Fruit fly (Drosophila melanogaster): ENCODE measurements around the gene CG32603.

CG32603 gene

dm6 chrX:14211250-14211944, 27.0 kb downstream of the CG32603 start (continued):
- TF ChIP-seq CG7372 (GFP tag; IDR thresholded peaks at IDR 0.05) (no peak), CG18262 (tag; optimal IDR thresholded peaks at IDR 0.05) (peak; percentile 44), HLH3B (GFP tag; IDR thresholded peaks at IDR 0.05) (no peak), Oli (tag; optimal IDR thresholded peaks at IDR 0.05) (peak; percentile 25), cato (GFP tag; optimal IDR thresholded peaks at IDR 0.05; ENCODE audit: borderline replicate concordance) (no peak), fd3F (GFP tag; optimal IDR thresholded peaks at IDR 0.05) (no peak), sd (tag; optimal IDR thresholded peaks at IDR 0.05) (peak; percentile 2), Camta (GFP tag; optimal IDR thresholded peaks at IDR 0.05) (no peak), CHES-1-like (GFP tag; optimal IDR thresholded peaks at IDR 0.05) (no peak), CG11560 (tag; IDR thresholded peaks at IDR 0.05) (no peak), CG9932 (GFP tag; IDR thresholded peaks at IDR 0.05) (no peak), Spps (tag; optimal IDR thresholded peaks at IDR 0.05) (no peak), CrebB (tag; optimal IDR thresholded peaks at IDR 0.05) (no peak), NC2β (GFP tag; optimal IDR thresholded peaks at IDR 0.05) (peak; percentile 15), Adf1 (GFP tag; IDR thresholded peaks at IDR 0.05) (peak; percentile 90), PHDP (tag; optimal IDR thresholded peaks at IDR 0.05) (peak; percentile 1), CG1832 (GFP tag; optimal IDR thresholded peaks at IDR 0.05) (no peak), CG2199 (GFP tag; IDR thresholded peaks at IDR 0.05) (peak; percentile 70; the same call in 2 of the 3 replicates), Dip2 (GFP tag; IDR thresholded peaks at IDR 0.05) (no peak), CkIIα-i1 (GFP tag; IDR thresholded peaks at IDR 0.05) (no peak), CG10321 (GFP tag; IDR thresholded peaks at IDR 0.05) (no peak), Hey (tag; optimal IDR thresholded peaks at IDR 0.05) (no peak), CG7556 (GFP tag; optimal IDR thresholded peaks at IDR 0.05) (peak; percentile 3), trem (tag; optimal IDR thresholded peaks at IDR 0.05) (no peak), Xbp1 (GFP tag; optimal IDR thresholded peaks at IDR 0.05) (no peak), CG17361 (GFP tag; IDR thresholded peaks at IDR 0.05) (peak; percentile 57; the same call in 2 of the 3 replicates), bigmax (GFP tag; optimal IDR thresholded peaks at IDR 0.05) (no peak), CG10209 (GFP tag; optimal IDR thresholded peaks at IDR 0.05) (no peak), CG3281 (GFP tag; optimal IDR thresholded peaks at IDR 0.05) (no peak), Bdp1 (GFP tag; optimal IDR thresholded peaks at IDR 0.05) (no peak), Asciz (GFP tag; optimal IDR thresholded peaks at IDR 0.05) (no peak), BtbVII (GFP tag; optimal IDR thresholded peaks at IDR 0.05) (no peak), pho (GFP tag; optimal IDR thresholded peaks at IDR 0.05) (no peak), CG7839 (tag; optimal IDR thresholded peaks at IDR 0.05) (peak; percentile 5), Hr78 (GFP tag; optimal IDR thresholded peaks at IDR 0.05) (no peak), CG6791 (GFP tag; IDR thresholded peaks at IDR 0.05; ENCODE audit: partially characterized antibody) (peak; percentile 50; the same call in 1 of the 3 replicates), bbx (GFP tag; IDR thresholded peaks at IDR 0.05; ENCODE audit: partially characterized antibody) (peak; percentile 45; the same call in 1 of the 2 replicates), CG3838 (GFP tag; optimal IDR thresholded peaks at IDR 0.05) (peak; percentile 23), CG1603 (tag; optimal IDR thresholded peaks at IDR 0.05) (peak; percentile 6), CG10431 (GFP tag; optimal IDR thresholded peaks at IDR 0.05) (peak; percentile 23), cg (GFP tag; optimal IDR thresholded peaks at IDR 0.05) (peak; percentile 45), CG15269 (tag; optimal IDR thresholded peaks at IDR 0.05) (no peak), GATAe (GFP tag; conservative IDR thresholded peaks at IDR 0.05) (no peak), NC2α (GFP tag; optimal IDR thresholded peaks at IDR 0.05) (peak; percentile 2), zen (tag; optimal IDR thresholded peaks at IDR 0.05) (no peak), Abd-B (GFP tag; optimal IDR thresholded peaks at IDR 0.05) (no peak), sim (GFP tag; IDR thresholded peaks at IDR 0.05) (no peak), tna (GFP tag; IDR thresholded peaks at IDR 0.05; ENCODE audit: partially characterized antibody) (no peak), Rfx (GFP tag; IDR thresholded peaks at IDR 0.05) (peak; percentile 31; the same call in 1 of the 2 replicates)
